Fruit fly (Drosophila melanogaster) whole organism, embryonic: ENCODE results near the gene Grip84.

ENCODE experiments used
- Asciz ChIP-seq: fragments of 200-800 bp; sonication (Bioruptor generic); optimal IDR thresholded peaks from 2 replicates; lab custom pipeline; 2017; ENCODE audit warnings: missing biosample characterization, mild to moderate bottlenecking, missing genetic modification characterization, missing genetic modification reagents
- CG10209 ChIP-seq: fragments of 200-800 bp; sonication (Bioruptor generic); optimal IDR thresholded peaks from 3 replicates; lab custom pipeline; 2017; ENCODE audit warnings: missing biosample characterization, mild to moderate bottlenecking, missing genetic modification characterization, missing genetic modification reagents
- CG10274 ChIP-seq: fragments of 200-800 bp; sonication (Bioruptor generic); optimal IDR thresholded peaks from 3 replicates; lab custom pipeline; 2017; ENCODE audit warnings: missing biosample characterization, mild to moderate bottlenecking, missing genetic modification characterization
- CG12299 ChIP-seq: fragments of 200-800 bp; sonication (Bioruptor generic); optimal IDR thresholded peaks from 2 replicates; lab custom pipeline; 2018; ENCODE audit warnings: missing biosample characterization, mild to moderate bottlenecking, missing genetic modification characterization
- CG13287 ChIP-seq: fragments of 200-800 bp; sonication (Bioruptor generic); IDR thresholded peaks from 2 replicates; pipeline ENCODE4 v1.3.6; 2022; ENCODE audit warnings: missing biosample characterization, missing genetic modification characterization; ENCODE audit not compliant: partially characterized antibody
- CG13296 ChIP-seq: fragments of 200-800 bp; sonication (Bioruptor generic); optimal IDR thresholded peaks from 3 replicates; lab custom pipeline; 2018; ENCODE audit warnings: missing biosample characterization, mild to moderate bottlenecking, missing genetic modification characterization
- CG13624 ChIP-seq: fragments of 200-800 bp; sonication (Bioruptor generic); optimal IDR thresholded peaks from 2 replicates; lab custom pipeline; 2016; ENCODE audit warnings: missing biosample characterization, missing genetic modification characterization
- CG14965 ChIP-seq: fragments of 200-800 bp; sonication (Bioruptor generic); optimal IDR thresholded peaks from 2 replicates; lab custom pipeline; 2016; ENCODE audit warnings: missing biosample characterization, missing genetic modification characterization, borderline replicate concordance
- CG15073 ChIP-seq: fragments of 200-800 bp; sonication (Bioruptor generic); optimal IDR thresholded peaks from 2 replicates; lab custom pipeline; 2016; ENCODE audit warnings: missing biosample characterization, missing genetic modification characterization
- CG15269 ChIP-seq: fragments of 200-800 bp; sonication (Bioruptor generic); optimal IDR thresholded peaks from 2 replicates; lab custom pipeline; 2018; ENCODE audit warnings: missing biosample characterization, mild to moderate bottlenecking, missing genetic modification characterization, moderate library complexity
- CG1792 ChIP-seq: fragments of 200-800 bp; sonication (Bioruptor generic); optimal IDR thresholded peaks from 2 replicates; lab custom pipeline; 2016; ENCODE audit warnings: missing biosample characterization, missing genetic modification characterization
- CG1832 ChIP-seq: fragments of 200-800 bp; sonication (Bioruptor generic); optimal IDR thresholded peaks from 2 replicates; lab custom pipeline; 2017; ENCODE audit warnings: missing biosample characterization, mild to moderate bottlenecking, missing genetic modification characterization, inconsistent platforms
- CG2116 ChIP-seq: fragments of 200-800 bp; sonication (Bioruptor generic); optimal IDR thresholded peaks from 3 replicates; lab custom pipeline; 2018; ENCODE audit warnings: missing biosample characterization, mild to moderate bottlenecking, missing genetic modification characterization
- CG2875 ChIP-seq: fragments of 200-800 bp; sonication (Bioruptor generic); optimal IDR thresholded peaks from 2 replicates; lab custom pipeline; 2017; ENCODE audit warnings: missing biosample characterization, mild to moderate bottlenecking, missing genetic modification characterization, missing genetic modification reagents
- CG2889 ChIP-seq: fragments of 200-800 bp; sonication (Bioruptor generic); IDR thresholded peaks from 3 replicates; pipeline ENCODE4 v1.3.6; 2022; ENCODE audit warnings: missing biosample characterization, missing genetic modification characterization
- CG30431 ChIP-seq: fragments of 200-800 bp; sonication (Bioruptor generic); optimal IDR thresholded peaks from 2 replicates; lab custom pipeline; 2017; ENCODE audit warnings: missing biosample characterization, missing genetic modification characterization
- CG34224 ChIP-seq: fragments of 200-800 bp; sonication (Bioruptor generic); IDR thresholded peaks from 3 replicates; pipeline ENCODE4 v1.3.6; 2022; ENCODE audit warnings: missing biosample characterization, missing genetic modification characterization; ENCODE audit not compliant: partially characterized antibody
- CG42726 ChIP-seq: fragments of 200-800 bp; sonication (Bioruptor generic); IDR thresholded peaks from 2 replicates; pipeline ENCODE4 v1.3.6; 2022; ENCODE audit warnings: missing biosample characterization, missing genetic modification characterization; ENCODE audit not compliant: partially characterized antibody
- CG4360 ChIP-seq: fragments of 200-800 bp; sonication (Bioruptor generic); IDR thresholded peaks from 2 replicates; pipeline ENCODE4 v1.3.6; 2022; ENCODE audit warnings: missing biosample characterization, missing genetic modification characterization
- CG6683 ChIP-seq: fragments of 200-800 bp; sonication (Bioruptor generic); optimal IDR thresholded peaks from 2 replicates; lab custom pipeline; 2017; ENCODE audit warnings: missing biosample characterization, mild to moderate bottlenecking, missing genetic modification characterization, missing genetic modification reagents
- CG6689 ChIP-seq: fragments of 200-800 bp; sonication (Bioruptor generic); IDR thresholded peaks from 2 replicates; pipeline ENCODE4 v1.3.6; 2022; ENCODE audit warnings: missing biosample characterization, missing genetic modification characterization
- CG6854 ChIP-seq: fragments of 200-800 bp; sonication (Bioruptor generic); optimal IDR thresholded peaks from 3 replicates; lab custom pipeline; 2017; ENCODE audit warnings: missing biosample characterization, mild to moderate bottlenecking, missing genetic modification characterization
- CG7556 ChIP-seq: fragments of 200-800 bp; sonication (Bioruptor generic); optimal IDR thresholded peaks from 2 replicates; lab custom pipeline; 2017; ENCODE audit warnings: missing biosample characterization, mild to moderate bottlenecking, missing genetic modification characterization
- CG7786 ChIP-seq: fragments of 200-800 bp; sonication (Bioruptor generic); optimal IDR thresholded peaks from 2 replicates; lab custom pipeline; 2016; ENCODE audit warnings: missing biosample characterization, missing genetic modification characterization
- CG8944 ChIP-seq: fragments of 200-800 bp; sonication (Bioruptor generic); optimal IDR thresholded peaks from 3 replicates; lab custom pipeline; 2016; ENCODE audit warnings: missing biosample characterization, missing genetic modification characterization
- CG9876 ChIP-seq: fragments of 200-800 bp; sonication (Bioruptor generic); optimal IDR thresholded peaks from 2 replicates; lab custom pipeline; 2016; ENCODE audit warnings: missing biosample characterization, missing genetic modification characterization
- Deaf1 ChIP-seq: fragments of 200-800 bp; optimal IDR thresholded peaks from 3 replicates; lab custom pipeline; 2019; ENCODE audit warnings: missing biosample characterization, mild to moderate bottlenecking, missing genetic modification characterization, moderate library complexity
- Dfd ChIP-seq, 2 experiments: fragments of >200 bp; optimal IDR thresholded peaks; 2 replicates each; lab custom pipeline; 2017; ENCODE audit warnings: missing biosample characterization in 2 of 2, missing genetic modification characterization in 2 of 2
- Dip2 ChIP-seq: fragments of 200-800 bp; sonication (Bioruptor generic); IDR thresholded peaks from 2 replicates; pipeline ENCODE4 v1.3.6; 2022; ENCODE audit warnings: missing biosample characterization, missing genetic modification characterization
- Fer2 ChIP-seq: fragments of 200-800 bp; sonication (Bioruptor generic); optimal IDR thresholded peaks from 2 replicates; lab custom pipeline; 2018; ENCODE audit warnings: missing biosample characterization, mild to moderate bottlenecking, missing genetic modification characterization, moderate library complexity
- H15 ChIP-seq: fragments of 200-800 bp; sonication (Bioruptor generic); IDR thresholded peaks from 3 replicates; pipeline ENCODE4 v1.3.6; 2022; ENCODE audit warnings: missing biosample characterization, missing genetic modification characterization
- Hey ChIP-seq: fragments of 200-800 bp; sonication (Bioruptor generic); optimal IDR thresholded peaks from 3 replicates; lab custom pipeline; 2018; ENCODE audit warnings: missing biosample characterization, mild to moderate bottlenecking, missing genetic modification characterization
- Hr3 ChIP-seq: fragments of 200-800 bp; sonication (Bioruptor generic); optimal IDR thresholded peaks from 3 replicates; lab custom pipeline; 2016; ENCODE audit warnings: missing biosample characterization, missing genetic modification characterization
- Med ChIP-seq: fragments of 200-800 bp; sonication (Bioruptor generic); peaks from one replicate; lab custom pipeline; 2016; ENCODE audit warnings: missing biosample characterization, missing genetic modification characterization, mild to moderate bottlenecking, inconsistent platforms, moderate library complexity
- Stat92E ChIP-seq, 3 experiments: fragments of >200 bp in 2 of 3; fragments of 200-800 bp in 1 of 3; sonication (Bioruptor generic) in 1 of 3; optimal IDR thresholded peaks; 2 replicates each; lab custom pipeline; 2017 to 2019; ENCODE audit warnings: missing biosample characterization in 3 of 3, missing genetic modification characterization in 3 of 3, mild to moderate bottlenecking in 1 of 3, moderate library complexity in 1 of 3
- Xrp1 ChIP-seq: fragments of 200-800 bp; sonication (Bioruptor generic); IDR thresholded peaks from 2 replicates; pipeline ENCODE4 v1.3.6; 2022; ENCODE audit warnings: missing biosample characterization, missing genetic modification characterization
- bcd ChIP-seq: fragments of 200-800 bp; sonication (Bioruptor generic); optimal IDR thresholded peaks from 2 replicates; lab custom pipeline; 2017; ENCODE audit warnings: missing biosample characterization, mild to moderate bottlenecking, missing genetic modification characterization
- dpn ChIP-seq, 2 experiments: fragments of 200-800 bp; sonication (Bioruptor generic); optimal IDR thresholded peaks; 3 replicates each; lab custom pipeline; 2016; ENCODE audit warnings: missing biosample characterization in 2 of 2, missing genetic modification characterization in 2 of 2
- exex ChIP-seq: fragments of 200-800 bp; sonication (Bioruptor generic); optimal IDR thresholded peaks from 4 replicates; lab custom pipeline; 2018; ENCODE audit warnings: missing biosample characterization, mild to moderate bottlenecking, missing genetic modification characterization, moderate library complexity
- hbn ChIP-seq: fragments of 200-800 bp; sonication (Bioruptor generic); IDR thresholded peaks from 2 replicates; pipeline ENCODE4 v1.3.6; 2022; ENCODE audit warnings: missing biosample characterization, missing genetic modification characterization; ENCODE audit not compliant: partially characterized antibody
- jigr1 ChIP-seq: fragments of 200-800 bp; sonication (Bioruptor generic); IDR thresholded peaks from 3 replicates; pipeline ENCODE4 v1.3.6; 2022; ENCODE audit warnings: missing biosample characterization, missing genetic modification characterization
- kah ChIP-seq: fragments of 200-800 bp; sonication (Bioruptor generic); optimal IDR thresholded peaks from 2 replicates; lab custom pipeline; 2018; ENCODE audit warnings: missing biosample characterization, mild to moderate bottlenecking, missing genetic modification characterization
- lola ChIP-seq, 3 experiments: fragments of >200 bp in 2 of 3; fragments of 200-800 bp in 1 of 3; sonication (Bioruptor generic) in 1 of 3; optimal IDR thresholded peaks; 2 replicates each; lab custom pipeline; 2017 to 2019; ENCODE audit warnings: missing biosample characterization in 3 of 3, missing genetic modification characterization in 3 of 3, mild to moderate bottlenecking in 1 of 3, moderate library complexity in 1 of 3
- nau ChIP-seq: fragments of 200-800 bp; sonication (Bioruptor generic); optimal IDR thresholded peaks from 3 replicates; lab custom pipeline; 2017; ENCODE audit warnings: missing biosample characterization, mild to moderate bottlenecking, missing genetic modification characterization, missing genetic modification reagents
- pho ChIP-seq: fragments of 200-800 bp; sonication (Bioruptor generic); optimal IDR thresholded peaks from 2 replicates; lab custom pipeline; 2016; ENCODE audit warnings: missing biosample characterization, missing genetic modification characterization
- ro ChIP-seq: fragments of 200-800 bp; sonication (Bioruptor generic); IDR thresholded peaks from 2 replicates; pipeline ENCODE4 v1.3.6; 2022; ENCODE audit warnings: missing biosample characterization, missing genetic modification characterization
- row ChIP-seq: fragments of 200-800 bp; sonication (Bioruptor generic); IDR thresholded peaks from 3 replicates; pipeline ENCODE4 v1.3.6; 2022; ENCODE audit warnings: missing biosample characterization, missing genetic modification characterization
- sd ChIP-seq: fragments of 200-800 bp; sonication (Bioruptor generic); optimal IDR thresholded peaks from 3 replicates; lab custom pipeline; 2018; ENCODE audit warnings: missing biosample characterization, mild to moderate bottlenecking, missing genetic modification characterization, moderate library complexity
- slp2 ChIP-seq: fragments of 200-800 bp; sonication (Bioruptor generic); optimal IDR thresholded peaks from 2 replicates; lab custom pipeline; 2016; ENCODE audit warnings: missing biosample characterization, missing genetic modification characterization
- ssp ChIP-seq: fragments of 200-800 bp; sonication (Bioruptor generic); IDR thresholded peaks from 2 replicates; pipeline ENCODE4 v1.3.6; 2022; ENCODE audit warnings: missing biosample characterization, missing genetic modification characterization
- usp ChIP-seq: fragments of >200 bp; optimal IDR thresholded peaks from 2 replicates; lab custom pipeline; 2017; ENCODE audit warnings: missing biosample characterization, missing genetic modification characterization

Gene Grip84

DNA sequence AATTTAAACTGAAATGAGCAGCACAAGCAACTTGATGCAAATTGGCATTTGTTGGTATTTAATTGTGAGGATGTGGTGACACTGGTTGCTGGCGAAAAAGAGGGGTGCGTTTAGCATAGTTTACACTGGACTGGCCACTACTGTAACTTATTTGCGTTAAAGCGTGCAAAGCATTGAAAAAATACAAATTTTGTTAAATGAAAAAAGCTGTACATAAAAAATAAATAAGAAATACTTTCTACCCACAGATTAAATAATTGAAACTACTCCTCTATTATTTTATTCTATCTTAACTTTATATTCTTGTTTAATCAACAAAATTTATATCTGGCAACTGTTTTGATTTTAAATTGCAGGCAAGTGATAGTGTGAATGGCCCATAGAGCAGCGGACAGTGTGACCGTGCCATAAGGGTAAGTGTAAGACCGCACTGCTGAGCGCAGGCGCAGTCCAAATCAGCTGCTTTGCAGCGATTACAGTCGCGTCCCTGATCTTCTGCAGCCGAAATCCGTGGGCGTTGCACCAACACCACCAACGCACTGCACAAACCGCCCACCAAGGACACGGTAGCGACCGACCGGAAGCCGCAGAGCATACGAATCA, at the start of gene Grip84, which contains the start of gene car (continued):
- no peak for TF ChIP-seq CG1832 (GFP tag; lab: Kevin White, UChicago)
- TF ChIP-seq CG15269 = no peak
- no peak for TF ChIP-seq CG4360 (GFP tag; lab: Robert Waterston, UW)
- TF ChIP-seq CG34224 (GFP tag; lab: Robert Waterston, UW) = no peak
- TF ChIP-seq hbn = no peak
- TF ChIP-seq CG7556 (GFP tag; lab: Kevin White, UChicago) = no peak
- peak; percentile 96 for TF ChIP-seq ssp (GFP tag; lab: Robert Waterston, UW)
- TF ChIP-seq kah (GFP tag; lab: Kevin White, UChicago) = no peak
- peak; percentile 54; the same call in 1 of the 3 replicates for TF ChIP-seq jigr1 (GFP tag; lab: Robert Waterston, UW)
- no peak for TF ChIP-seq CG2875
- no peak for TF ChIP-seq Hey (tag; lab: Kevin White, UChicago)
- TF ChIP-seq H15 = peak; percentile 43; the same call in 1 of the 3 replicates
- no peak for TF ChIP-seq ro (GFP tag; lab: Robert Waterston, UW)
- peak; percentile 55 to 74 for TF ChIP-seq dpn (GFP tag; optimal IDR thresholded peaks at IDR 0.05; lab: Kevin White, UChicago)
- no peak for TF ChIP-seq slp2 (GFP tag; lab: Kevin White, UChicago)
- peak; percentile 98 for TF ChIP-seq CG15073 (GFP tag; lab: Kevin White, UChicago)
- TF ChIP-seq CG10274 = no peak
- no peak for TF ChIP-seq CG7786 (GFP tag; lab: Kevin White, UChicago)
- TF ChIP-seq CG42726 = no peak
- TF ChIP-seq CG6689 (GFP tag; lab: Robert Waterston, UW) = peak; percentile 79; the same call in 1 of the 2 replicates
- no peak for TF ChIP-seq CG14965
- peak; percentile 66 for TF ChIP-seq Xrp1 (GFP tag; lab: Robert Waterston, UW)
- no peak for TF ChIP-seq CG13287
- TF ChIP-seq CG2889 (GFP tag; lab: Robert Waterston, UW) = 0 out of 3 replicates have a peak, but pooled peaks have one; percentile 36
- no peak for TF ChIP-seq CG6683 (GFP tag; lab: Kevin White, UChicago)
- TF ChIP-seq CG2116 = peak; percentile 52
- peak in 1 of 2 experiments; percentile 24 for TF ChIP-seq Dfd (GFP tag; optimal IDR thresholded peaks at IDR 0.05; lab: Kevin White, UChicago)
- TF ChIP-seq bcd (GFP tag; lab: Kevin White, UChicago) = peak; percentile 71
- TF ChIP-seq pho (GFP tag; lab: Kevin White, UChicago) = peak; percentile 55
- TF ChIP-seq CG12299 = peak; percentile 46
- no peak for TF ChIP-seq Stat92E (GFP tag; optimal IDR thresholded peaks at IDR 0.05; lab: Kevin White, UChicago)
- TF ChIP-seq CG8944 (GFP tag; lab: Kevin White, UChicago) = peak; percentile 29
- no peak for TF ChIP-seq Dip2 (GFP tag; lab: Robert Waterston, UW)
- TF ChIP-seq CG13296 (GFP tag; lab: Kevin White, UChicago) = no peak
- TF ChIP-seq row = peak; percentile 89
- peak; percentile 28 for TF ChIP-seq CG13624 (GFP tag; lab: Kevin White, UChicago)

DNA sequence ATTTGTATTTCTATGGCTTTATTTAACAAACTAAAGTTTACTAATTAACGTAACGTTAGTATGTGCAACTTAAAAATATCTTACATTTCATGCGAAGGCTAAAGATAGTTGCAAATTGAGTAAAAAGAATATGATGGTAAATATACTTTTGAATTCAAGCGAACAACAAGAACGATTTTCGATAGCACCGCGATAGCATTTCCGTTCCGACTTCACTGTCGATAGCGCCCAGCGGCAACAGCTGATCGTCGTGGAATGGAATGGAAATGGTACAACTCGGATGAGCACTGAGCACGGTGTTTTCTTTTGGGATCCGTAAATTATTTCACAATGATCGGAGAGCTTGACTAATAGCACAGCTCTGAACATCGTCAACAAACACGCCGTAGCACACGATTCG, 47.9 kb upstream of the Grip84 start:
- TF ChIP-seq CG2116 = peak; percentile 94
- TF ChIP-seq CG10209 (GFP tag; lab: Kevin White, UChicago) = no peak
- TF ChIP-seq Deaf1 (tag; lab: Kevin White, UChicago) = no peak
- peak; percentile 90 for TF ChIP-seq Med (GFP tag; lab: Kevin White, UChicago)
- TF ChIP-seq exex = peak; percentile 7
- TF ChIP-seq CG9876 (GFP tag; lab: Kevin White, UChicago) = no peak
- no peak for TF ChIP-seq CG30431 (GFP tag; lab: Kevin White, UChicago)
- TF ChIP-seq nau (GFP tag; lab: Kevin White, UChicago) = no peak
- no peak for TF ChIP-seq Hr3 (GFP tag; lab: Kevin White, UChicago)
- peak; percentile 60 for TF ChIP-seq CG6683 (GFP tag; lab: Kevin White, UChicago)
- peak; percentile 52 for TF ChIP-seq CG6854 (GFP tag; lab: Kevin White, UChicago)
- TF ChIP-seq lola (GFP tag; optimal IDR thresholded peaks at IDR 0.05; lab: Kevin White, UChicago) = no peak
- no peak for TF ChIP-seq Asciz (GFP tag; lab: Kevin White, UChicago)
- no peak for TF ChIP-seq sd
- TF ChIP-seq Fer2 (tag; lab: Kevin White, UChicago) = no peak
- no peak for TF ChIP-seq CG1792
- TF ChIP-seq usp = no peak
